Worm (Caenorhabditis elegans) whole organism, L4/young adult: ENCODE results near the gene zig-2.

Source experiments
- W03F9.2 ChIP-seq: fragments of 150-350 bp; optimal IDR thresholded peaks from 2 replicates; lab custom pipeline; 2014; ENCODE audit warnings: missing biosample characterization, missing genetic modification characterization
- dao-5 ChIP-seq: sonication (generic microtip); optimal IDR thresholded peaks from 2 replicates; lab custom pipeline; 2016; ENCODE audit warnings: missing genotype, missing genetic modification characterization, moderate library complexity, missing compliant biosample characterization
- him-1 ChIP-seq: sonication (generic microtip); optimal IDR thresholded peaks from 2 replicates; lab custom pipeline; 2016; ENCODE audit warnings: missing genotype, missing genetic modification reagents, missing genetic modification characterization, missing compliant biosample characterization

- TF ChIP-seq him-1 (tag; lab: Kevin White, UChicago) = no peak
- TF ChIP-seq W03F9.2 (tag; lab: Kevin White, UChicago) = no peak
- no peak for TF ChIP-seq dao-5 (tag; lab: Kevin White, UChicago)
Measured at ce11 chrX:12360444-12360843, 19.2 kb upstream of the zig-2 start, which contains the start of the genes nspc-15 and F19H6.6.
